Fruit fly (Drosophila melanogaster) S2 (cell line): ENCODE data around the gene CG10232.

Source experiments
- CG8478 ChIP-seq: fragments of >200 bp; optimal IDR thresholded peaks from 2 replicates; lab custom pipeline; 2018
- CTCF ChIP-seq, 2 experiments: fragments of >200 bp; optimal IDR thresholded peaks; 2 replicates each; lab custom pipeline; 2018

DNA sequence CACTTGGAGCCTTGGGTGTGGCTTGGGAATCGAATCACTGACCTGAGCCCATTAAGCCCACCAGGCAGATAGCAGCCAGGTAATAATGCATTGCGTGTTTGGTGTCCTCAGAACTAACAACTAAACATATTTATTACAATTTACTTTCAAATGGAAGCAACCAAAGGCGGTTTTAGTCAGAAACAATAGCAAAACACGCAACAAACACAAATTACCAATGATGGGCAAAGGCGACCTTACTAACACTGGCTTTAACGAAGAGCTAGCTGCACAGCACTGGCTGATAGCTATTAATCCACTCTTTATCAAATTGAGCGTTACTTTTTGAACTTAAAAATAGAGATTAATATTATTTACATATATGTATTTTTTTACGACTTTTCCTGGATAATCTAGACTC, 41.6 kb upstream of the CG10232 start, which contains the start of gene udt:
- TF ChIP-seq CTCF (optimal IDR thresholded peaks at IDR 0.05; lab: Kevin White, UChicago), result no peak
- no peak for TF ChIP-seq CG8478 (lab: Kevin White, UChicago)
